Fruit fly (Drosophila melanogaster) whole organism, embryonic: ENCODE measurements around the gene smo.

Experiments
- CG11723 ChIP-seq: fragments of 200-800 bp; sonication (Bioruptor generic); optimal IDR thresholded peaks from 2 replicates; lab custom pipeline; 2017; ENCODE audit warnings: missing biosample characterization, mild to moderate bottlenecking, missing genetic modification characterization
- CG12744 ChIP-seq: fragments of 200-800 bp; sonication (Bioruptor generic); optimal IDR thresholded peaks from 2 replicates; lab custom pipeline; 2016; ENCODE audit warnings: missing biosample characterization, missing genetic modification characterization
- CG13894 ChIP-seq: fragments of 200-800 bp; sonication (Bioruptor generic); optimal IDR thresholded peaks from 3 replicates; lab custom pipeline; 2018; ENCODE audit warnings: missing biosample characterization, mild to moderate bottlenecking, missing genetic modification characterization, moderate library complexity
- CG14667 ChIP-seq: fragments of 200-800 bp; sonication (Bioruptor generic); IDR thresholded peaks from 2 replicates; pipeline ENCODE4 v1.3.6; 2022; ENCODE audit warnings: missing biosample characterization, missing genetic modification characterization
- CG14710 ChIP-seq: fragments of 200-800 bp; sonication (Bioruptor generic); optimal IDR thresholded peaks from 3 replicates; lab custom pipeline; 2019; ENCODE audit warnings: missing biosample characterization, mild to moderate bottlenecking, missing genetic modification characterization, moderate library complexity
- CG15269 ChIP-seq: fragments of 200-800 bp; sonication (Bioruptor generic); optimal IDR thresholded peaks from 2 replicates; lab custom pipeline; 2018; ENCODE audit warnings: missing biosample characterization, mild to moderate bottlenecking, missing genetic modification characterization, moderate library complexity
- CG1647 ChIP-seq: fragments of 200-800 bp; sonication (Bioruptor generic); optimal IDR thresholded peaks from 3 replicates; lab custom pipeline; 2016; ENCODE audit warnings: missing biosample characterization, missing genetic modification characterization
- CG17829 ChIP-seq: fragments of 200-800 bp; optimal IDR thresholded peaks from 2 replicates; lab custom pipeline; 2019; ENCODE audit warnings: missing biosample characterization, mild to moderate bottlenecking, missing genetic modification characterization, moderate library complexity
- CG17912 ChIP-seq: fragments of 200-800 bp; sonication (Bioruptor generic); optimal IDR thresholded peaks from 2 replicates; lab custom pipeline; 2018; ENCODE audit warnings: missing biosample characterization, mild to moderate bottlenecking, missing genetic modification characterization
- CG2199 ChIP-seq: fragments of 200-800 bp; sonication (Bioruptor generic); IDR thresholded peaks from 3 replicates; pipeline ENCODE4 v1.3.6; 2022; ENCODE audit warnings: missing biosample characterization, missing genetic modification characterization
- CG2712 ChIP-seq: fragments of 200-800 bp; optimal IDR thresholded peaks from 3 replicates; lab custom pipeline; 2019; ENCODE audit warnings: missing biosample characterization, mild to moderate bottlenecking, missing genetic modification characterization, moderate library complexity
- CG4617 ChIP-seq: fragments of 200-800 bp; sonication (Bioruptor generic); optimal IDR thresholded peaks from 3 replicates; lab custom pipeline; 2016; ENCODE audit warnings: missing biosample characterization, missing genetic modification characterization, borderline replicate concordance
- CG4854 ChIP-seq: fragments of 200-800 bp; sonication (Bioruptor generic); optimal IDR thresholded peaks from 2 replicates; lab custom pipeline; 2016; ENCODE audit warnings: missing biosample characterization, missing genetic modification characterization, inconsistent platforms
- CG6791 ChIP-seq: fragments of 200-800 bp; sonication (Bioruptor generic); IDR thresholded peaks from 3 replicates; pipeline ENCODE4 v1.3.6; 2022; ENCODE audit warnings: missing biosample characterization, missing genetic modification characterization; ENCODE audit not compliant: partially characterized antibody
- CG6813 ChIP-seq: fragments of 200-800 bp; sonication (Bioruptor generic); optimal IDR thresholded peaks from 2 replicates; lab custom pipeline; 2017; ENCODE audit warnings: missing biosample characterization, missing genetic modification characterization, mild to moderate bottlenecking, moderate library complexity, missing genetic modification reagents
- CG8388 ChIP-seq: fragments of 200-800 bp; sonication (Bioruptor generic); optimal IDR thresholded peaks from 2 replicates; lab custom pipeline; 2019; ENCODE audit warnings: missing biosample characterization, mild to moderate bottlenecking, missing genetic modification characterization, moderate library complexity
- CG8765 ChIP-seq: fragments of 200-800 bp; sonication (Bioruptor generic); IDR thresholded peaks from 2 replicates; pipeline ENCODE4 v1.3.6; 2022; ENCODE audit warnings: missing biosample characterization, missing genetic modification characterization
- Dfd ChIP-seq, 2 experiments: fragments of >200 bp; optimal IDR thresholded peaks; 2 replicates each; lab custom pipeline; 2017; ENCODE audit warnings: missing biosample characterization in 2 of 2, missing genetic modification characterization in 2 of 2
- Dp ChIP-seq: fragments of 200-800 bp; sonication (Bioruptor generic); optimal IDR thresholded peaks from 2 replicates; lab custom pipeline; 2018; ENCODE audit warnings: missing biosample characterization, mild to moderate bottlenecking, missing genetic modification characterization, moderate library complexity
- Eip74EF ChIP-seq, 2 experiments: fragments of 200-800 bp in 1 of 2; fragments of >200 bp in 1 of 2; sonication (Bioruptor generic) in 1 of 2; optimal IDR thresholded peaks; 2 replicates each; lab custom pipeline; 2017 to 2019; ENCODE audit warnings: missing biosample characterization in 2 of 2, missing genetic modification characterization in 2 of 2, mild to moderate bottlenecking in 1 of 2, moderate library complexity in 1 of 2
- Hr3 ChIP-seq: fragments of 200-800 bp; sonication (Bioruptor generic); optimal IDR thresholded peaks from 3 replicates; lab custom pipeline; 2016; ENCODE audit warnings: missing biosample characterization, missing genetic modification characterization
- Opbp ChIP-seq: fragments of 200-800 bp; sonication (Bioruptor generic); IDR thresholded peaks from 3 replicates; pipeline ENCODE4 v1.3.6; 2022; ENCODE audit warnings: missing biosample characterization, missing genetic modification characterization; ENCODE audit not compliant: partially characterized antibody
- Sox100B ChIP-seq: fragments of 200-800 bp; sonication (Bioruptor generic); optimal IDR thresholded peaks from 3 replicates; lab custom pipeline; 2018; ENCODE audit warnings: missing biosample characterization, mild to moderate bottlenecking, missing genetic modification characterization
- Sox102F ChIP-seq: fragments of 200-800 bp; sonication (Bioruptor generic); optimal IDR thresholded peaks from 2 replicates; lab custom pipeline; 2018; ENCODE audit warnings: missing biosample characterization, mild to moderate bottlenecking, missing genetic modification characterization, moderate library complexity
- Spps ChIP-seq: fragments of 200-800 bp; sonication (Bioruptor generic); optimal IDR thresholded peaks from 2 replicates; lab custom pipeline; 2018; ENCODE audit warnings: missing biosample characterization, mild to moderate bottlenecking, missing genetic modification characterization
- Sry-β ChIP-seq: fragments of 200-800 bp; sonication (Bioruptor generic); optimal IDR thresholded peaks from 2 replicates; lab custom pipeline; 2018; ENCODE audit warnings: missing biosample characterization, mild to moderate bottlenecking, missing genetic modification characterization, moderate library complexity
- abd-A ChIP-seq: fragments of 200-800 bp; sonication (Bioruptor generic); optimal IDR thresholded peaks from 3 replicates; lab custom pipeline; 2019; ENCODE audit warnings: missing biosample characterization, mild to moderate bottlenecking, missing genetic modification characterization, moderate library complexity
- chif ChIP-seq, 2 experiments: fragments of 200-800 bp; sonication (Bioruptor generic); optimal IDR thresholded peaks; 3 replicates each; lab custom pipeline; 2016; ENCODE audit warnings: missing biosample characterization in 2 of 2, missing genetic modification characterization in 2 of 2
- cwo ChIP-seq: fragments of 200-800 bp; sonication (Bioruptor generic); optimal IDR thresholded peaks from 3 replicates; lab custom pipeline; 2017; ENCODE audit warnings: missing biosample characterization, missing genetic modification characterization, mild to moderate bottlenecking, moderate library complexity, missing genetic modification reagents
- dimm ChIP-seq: fragments of 200-800 bp; sonication (Bioruptor generic); IDR thresholded peaks from 2 replicates; pipeline ENCODE4 v1.3.6; 2022; ENCODE audit warnings: missing biosample characterization, missing genetic modification characterization
- dmrt11E ChIP-seq: fragments of 200-800 bp; sonication (Bioruptor generic); optimal IDR thresholded peaks from 3 replicates; lab custom pipeline; 2018; ENCODE audit warnings: missing biosample characterization, mild to moderate bottlenecking, missing genetic modification characterization, moderate library complexity
- dmrt99B ChIP-seq: fragments of 200-800 bp; sonication (Bioruptor generic); optimal IDR thresholded peaks from 2 replicates; lab custom pipeline; 2018; ENCODE audit warnings: missing biosample characterization, mild to moderate bottlenecking, missing genetic modification characterization, moderate library complexity
- ems ChIP-seq: fragments of 200-800 bp; sonication (Bioruptor generic); optimal IDR thresholded peaks from 3 replicates; lab custom pipeline; 2016; ENCODE audit warnings: missing biosample characterization, missing genetic modification characterization
- fd96Cb ChIP-seq: fragments of 200-800 bp; sonication (Bioruptor generic); optimal IDR thresholded peaks from 2 replicates; lab custom pipeline; 2018; ENCODE audit warnings: missing biosample characterization, mild to moderate bottlenecking, missing genetic modification characterization, moderate library complexity
- gem ChIP-seq: fragments of 200-800 bp; sonication (Bioruptor generic); optimal IDR thresholded peaks from 2 replicates; lab custom pipeline; 2019; ENCODE audit warnings: missing biosample characterization, mild to moderate bottlenecking, missing genetic modification characterization, moderate library complexity
- grn ChIP-seq: fragments of 200-800 bp; sonication (Bioruptor generic); optimal IDR thresholded peaks from 3 replicates; lab custom pipeline; 2017; ENCODE audit warnings: missing biosample characterization, missing genetic modification characterization
- ham ChIP-seq: fragments of 200-800 bp; sonication (Bioruptor generic); IDR thresholded peaks from 2 replicates; pipeline ENCODE4 v1.3.6; 2022; ENCODE audit warnings: missing biosample characterization, missing genetic modification characterization
- hbn ChIP-seq: fragments of 200-800 bp; sonication (Bioruptor generic); IDR thresholded peaks from 2 replicates; pipeline ENCODE4 v1.3.6; 2022; ENCODE audit warnings: missing biosample characterization, missing genetic modification characterization; ENCODE audit not compliant: partially characterized antibody
- jigr1 ChIP-seq: fragments of 200-800 bp; sonication (Bioruptor generic); IDR thresholded peaks from 3 replicates; pipeline ENCODE4 v1.3.6; 2022; ENCODE audit warnings: missing biosample characterization, missing genetic modification characterization
- kni ChIP-seq: fragments of 200-800 bp; sonication (Bioruptor generic); optimal IDR thresholded peaks from 3 replicates; lab custom pipeline; 2017; ENCODE audit warnings: mild to moderate bottlenecking, missing biosample characterization, missing genetic modification reagents, missing genetic modification characterization
- otp ChIP-seq: fragments of 200-800 bp; sonication (Bioruptor generic); IDR thresholded peaks from 3 replicates; pipeline ENCODE4, ENCODE4 v1.3.6; 2022; ENCODE audit warnings: missing biosample characterization, missing genetic modification characterization
- pros ChIP-seq: fragments of 200-800 bp; sonication (Bioruptor generic); optimal IDR thresholded peaks from 3 replicates; lab custom pipeline; 2019; ENCODE audit warnings: missing biosample characterization, mild to moderate bottlenecking, missing genetic modification characterization, moderate library complexity
- run ChIP-seq: fragments of 200-800 bp; sonication (Bioruptor generic); optimal IDR thresholded peaks from 3 replicates; lab custom pipeline; 2018; ENCODE audit warnings: missing biosample characterization, mild to moderate bottlenecking, missing genetic modification characterization
- scrt ChIP-seq: fragments of 200-800 bp; sonication (Bioruptor generic); optimal IDR thresholded peaks from 2 replicates; lab custom pipeline; 2018; ENCODE audit warnings: missing biosample characterization, mild to moderate bottlenecking, missing genetic modification characterization, moderate library complexity
- sima ChIP-seq: fragments of 200-800 bp; sonication (Bioruptor generic); optimal IDR thresholded peaks from 2 replicates; lab custom pipeline; 2016; ENCODE audit warnings: missing biosample characterization, missing genetic modification characterization
- stwl ChIP-seq: fragments of 200-800 bp; sonication (Bioruptor generic); optimal IDR thresholded peaks from 3 replicates; lab custom pipeline; 2018; ENCODE audit warnings: missing biosample characterization, mild to moderate bottlenecking, missing genetic modification characterization, moderate library complexity
- tx ChIP-seq: fragments of 200-800 bp; sonication (Bioruptor generic); optimal IDR thresholded peaks from 2 replicates; lab custom pipeline; 2016; ENCODE audit warnings: missing biosample characterization, missing genetic modification characterization
- unc-4 ChIP-seq: fragments of 200-800 bp; sonication (Bioruptor generic); IDR thresholded peaks from 2 replicates; pipeline ENCODE4 v1.3.6; 2022; ENCODE audit warnings: missing biosample characterization, missing genetic modification characterization; ENCODE audit not compliant: partially characterized antibody
- zen2 ChIP-seq: fragments of 200-800 bp; sonication (Bioruptor generic); IDR thresholded peaks from 3 replicates; pipeline ENCODE4 v1.3.6; 2022; ENCODE audit warnings: missing biosample characterization, missing genetic modification characterization; ENCODE audit not compliant: partially characterized antibody
- zfh1 ChIP-seq: fragments of 200-800 bp; sonication (Bioruptor generic); IDR thresholded peaks from 3 replicates; pipeline ENCODE4 v1.3.6; 2022; ENCODE audit warnings: missing biosample characterization, missing genetic modification characterization

Gene smo

DNA sequence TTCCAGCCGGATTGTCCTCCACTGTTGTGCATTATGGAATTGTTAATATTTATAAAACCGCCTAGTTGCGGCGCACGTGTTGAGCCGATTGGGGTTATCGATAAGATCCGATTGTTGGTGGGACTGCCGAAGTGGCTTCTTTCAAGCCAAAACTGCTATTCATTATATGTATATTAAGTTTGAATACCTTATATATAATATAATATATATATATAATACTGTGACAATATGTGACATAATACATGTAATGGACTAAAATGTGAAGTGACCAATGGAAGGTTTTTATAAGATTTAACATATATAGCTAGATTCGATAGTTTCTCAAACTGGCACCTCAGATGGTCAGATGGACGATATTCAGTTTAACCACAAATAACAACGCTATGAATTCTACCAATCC is 3.8 kb upstream of the smo start, which contains the start of the genes mbm and CG11555 (continued):
- TF ChIP-seq CG15269 (tag; lab: Kevin White, UChicago) (no peak), zfh1 (GFP tag; lab: Robert Waterston, UW) (no peak), CG17829 (peak; percentile 60), sima (GFP tag; lab: Kevin White, UChicago) (no peak), Opbp (GFP tag; lab: Robert Waterston, UW) (no peak), gem (no peak), grn (no peak), Sry-β (GFP tag; lab: Kevin White, UChicago) (peak; percentile 98), kni (GFP tag; lab: Kevin White, UChicago) (no peak), CG6791 (GFP tag; lab: Robert Waterston, UW) (no peak), CG11723 (no peak), CG14710 (tag; lab: Kevin White, UChicago) (peak; percentile 55), Dp (peak; percentile 25), dmrt99B (no peak), cwo (GFP tag; lab: Kevin White, UChicago) (peak; percentile 81), CG4854 (GFP tag; lab: Kevin White, UChicago) (no peak), run (tag; lab: Kevin White, UChicago) (peak; percentile 36), CG8388 (GFP tag; lab: Kevin White, UChicago) (peak; percentile 13), ems (GFP tag; lab: Kevin White, UChicago) (no peak), hbn (GFP tag; lab: Robert Waterston, UW) (0 out of 2 replicates have a peak, but pooled peaks have one; percentile 24), CG13894 (tag; lab: Kevin White, UChicago) (no peak), CG1647 (GFP tag; lab: Kevin White, UChicago) (no peak), pros (no peak), CG6813 (no peak), Dfd (GFP tag; optimal IDR thresholded peaks at IDR 0.05; lab: Kevin White, UChicago) (no peak), jigr1 (GFP tag; lab: Robert Waterston, UW) (no peak), Eip74EF (GFP tag; optimal IDR thresholded peaks at IDR 0.05; lab: Kevin White, UChicago) (no peak), CG2199 (no peak), CG17912 (GFP tag; lab: Kevin White, UChicago) (no peak), tx (no peak), CG12744 (GFP tag; lab: Kevin White, UChicago) (no peak), dmrt11E (peak; percentile 38), chif (GFP tag; optimal IDR thresholded peaks at IDR 0.05; lab: Kevin White, UChicago) (no peak), CG2712 (peak; percentile 46), Hr3 (GFP tag; lab: Kevin White, UChicago) (peak; percentile 10), zen2 (GFP tag; lab: Robert Waterston, UW) (no peak; the same call in 2 of the 3 replicates), stwl (tag; lab: Kevin White, UChicago) (peak; percentile 8), Spps (tag; lab: Kevin White, UChicago) (no peak), abd-A (tag; lab: Kevin White, UChicago) (no peak), unc-4 (peak; percentile 70; the same call in 1 of the 2 replicates), otp (GFP tag; lab: Robert Waterston, UW) (no peak), Sox100B (GFP tag; lab: Kevin White, UChicago) (no peak), CG4617 (peak; percentile 10), CG8765 (GFP tag; lab: Robert Waterston, UW) (no peak), Sox102F (no peak), scrt (peak; percentile 64), fd96Cb (tag; lab: Kevin White, UChicago) (no peak), dimm (GFP tag; lab: Robert Waterston, UW) (no peak), CG14667 (GFP tag; lab: Robert Waterston, UW) (no peak), ham (GFP tag; lab: Robert Waterston, UW) (no peak)
